Fruit fly (Drosophila melanogaster) whole organism, wandering third instar larva: ENCODE data around the gene Hs2st.
A peak's percentile ranks its signal among the peaks of the same experiment; 100 is the strongest.

ENCODE experiments used
- CG32264 ChIP-seq: fragments of 200-800 bp; sonication (Bioruptor generic); optimal IDR thresholded peaks from 2 replicates; lab custom pipeline; 2016; ENCODE audit warnings: missing biosample characterization, missing genetic modification characterization
- Hnf4 ChIP-seq: fragments of 200-800 bp; sonication (Bioruptor generic); optimal IDR thresholded peaks from 2 replicates; lab custom pipeline; 2016; ENCODE audit warnings: missing biosample characterization, mild to moderate bottlenecking, missing genetic modification characterization
- Hr78 ChIP-seq: fragments of >200 bp; optimal IDR thresholded peaks from 2 replicates; lab custom pipeline; 2017; ENCODE audit warnings: missing biosample characterization, missing genetic modification characterization
- OdsH ChIP-seq: fragments of 200-800 bp; sonication (Bioruptor generic); optimal IDR thresholded peaks from 2 replicates; lab custom pipeline; 2016; ENCODE audit warnings: missing biosample characterization, mild to moderate bottlenecking, missing genetic modification characterization
- ey ChIP-seq: fragments of 200-800 bp; sonication (Bioruptor generic); optimal IDR thresholded peaks from 2 replicates; lab custom pipeline; 2016; ENCODE audit warnings: missing biosample characterization, missing genetic modification characterization
- h ChIP-seq: fragments of 200-800 bp; sonication (Bioruptor generic); optimal IDR thresholded peaks from 3 replicates; lab custom pipeline; 2016; ENCODE audit warnings: missing biosample characterization, mild to moderate bottlenecking, missing genetic modification characterization

DNA sequence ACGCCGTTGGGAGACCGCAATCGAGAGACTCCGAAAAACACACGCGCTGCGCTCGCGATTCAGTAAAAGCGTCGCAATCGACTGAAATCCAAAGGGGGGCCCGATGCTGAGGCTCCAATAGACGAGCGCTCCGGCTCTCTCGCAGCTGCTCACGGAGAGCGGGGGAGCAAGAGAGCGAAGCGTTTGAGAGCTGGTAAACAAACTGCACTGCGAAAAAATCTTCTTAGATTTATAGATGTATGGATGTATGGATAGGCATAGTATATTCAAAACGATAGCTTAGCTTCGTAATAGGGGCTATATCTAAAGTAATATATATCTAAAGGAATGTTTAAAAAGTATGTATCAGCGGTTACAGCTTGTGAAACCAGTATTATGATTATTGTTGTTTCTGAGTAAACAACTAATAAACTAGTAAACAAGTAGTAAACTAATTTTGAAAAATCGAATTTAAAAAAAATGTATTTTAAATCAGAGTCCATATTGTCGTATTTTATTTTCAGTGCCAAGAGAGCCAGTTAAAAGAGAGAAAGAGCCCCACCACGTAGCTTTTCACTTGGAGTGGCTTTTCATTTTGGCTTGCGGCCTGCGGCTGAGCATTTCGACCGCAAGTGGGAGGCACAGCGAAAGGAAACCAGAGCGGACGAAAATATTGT lies 21.0 kb downstream of the Hs2st start, which contains the start of the genes Alp12 and CG13085:
- TF ChIP-seq Hnf4 (GFP tag; lab: Kevin White, UChicago) (peak; percentile 84), CG32264 (GFP tag; lab: Kevin White, UChicago) (peak; percentile 65), Hr78 (GFP tag; lab: Kevin White, UChicago) (no peak), h (GFP tag; lab: Kevin White, UChicago) (peak; percentile 94), OdsH (GFP tag; lab: Kevin White, UChicago) (peak; percentile 94), ey (GFP tag; lab: Kevin White, UChicago) (peak; percentile 94)
